Worm (Caenorhabditis elegans): ENCODE results near the gene pqn-15.

- no peak for TF ChIP-seq ama-1 (optimal IDR thresholded peaks at IDR 0.05)
- no peak for TF ChIP-seq lin-13 (GFP tag; optimal IDR thresholded peaks at IDR 0.05)
These were observed 22.3 kb downstream of the pqn-15 start for ce11 chrX:4284470-4284869.
